Fruit fly (Drosophila melanogaster): Measurements from ENCODE around the gene Spn28F.

Gene Spn28F

dm6 chr2L:8211070-8211469, 30.5 kb downstream of the Spn28F start, which contains the start of gene Ssb-c31a (continued):
- TF ChIP-seq pho (GFP tag; optimal IDR thresholded peaks at IDR 0.05) (peak; percentile 62), kay (GFP tag; optimal IDR thresholded peaks at IDR 0.05) (no peak), mirr (GFP tag; optimal IDR thresholded peaks at IDR 0.05) (no peak), pzg (GFP tag; optimal IDR thresholded peaks at IDR 0.05) (peak; percentile 58), Gug (GFP tag; IDR thresholded peaks at IDR 0.05) (no peak), HLH3B (GFP tag; IDR thresholded peaks at IDR 0.05) (0 out of 2 replicates have a peak, but pooled peaks have one; percentile 16), hkb (optimal IDR thresholded peaks at IDR 0.05) (no peak), hkb (GFP tag; IDR thresholded peaks at IDR 0.05) (0 out of 2 replicates have a peak, but pooled peaks have one; percentile 34), Poxn (GFP tag; IDR thresholded peaks at IDR 0.05) (no peak), Dp (GFP tag; optimal IDR thresholded peaks at IDR 0.05) (peak; percentile 68), sc (optimal IDR thresholded peaks at IDR 0.05) (no peak), sc (GFP tag; optimal IDR thresholded peaks at IDR 0.05) (no peak), CG3065 (GFP tag; optimal IDR thresholded peaks at IDR 0.05) (no peak), CG18619 (GFP tag; optimal IDR thresholded peaks at IDR 0.05) (peak; percentile 6), Chrac-16 (GFP tag; optimal IDR thresholded peaks at IDR 0.05) (peak; percentile 62), CrebB (tag; optimal IDR thresholded peaks at IDR 0.05) (peak; percentile 27), nau (GFP tag; optimal IDR thresholded peaks at IDR 0.05) (peak; percentile 0), ems (GFP tag; optimal IDR thresholded peaks at IDR 0.05) (peak; percentile 42), bcd (GFP tag; optimal IDR thresholded peaks at IDR 0.05) (peak; percentile 55), rib (GFP tag; IDR thresholded peaks at IDR 0.05) (0 out of 2 replicates have a peak, but pooled peaks have one; percentile 17), Elba2 (GFP tag; optimal IDR thresholded peaks at IDR 0.05) (no peak), gsb-n (tag; optimal IDR thresholded peaks at IDR 0.05) (peak; percentile 23), CG16779 (GFP tag; IDR thresholded peaks at IDR 0.05) (no peak), cas (GFP tag; IDR thresholded peaks at IDR 0.05) (no peak), CG10431 (GFP tag; optimal IDR thresholded peaks at IDR 0.05) (peak; percentile 6), p53 (GFP tag; optimal IDR thresholded peaks at IDR 0.05) (peak; percentile 36), CG2120 (GFP tag; optimal IDR thresholded peaks at IDR 0.05) (peak; percentile 80), NFAT (GFP tag; IDR thresholded peaks at IDR 0.05) (no peak), Doc2 (GFP tag; IDR thresholded peaks at IDR 0.05) (no peak), Sin3A (optimal IDR thresholded peaks at IDR 0.05) (peak; percentile 76), CG1233 (GFP tag; optimal IDR thresholded peaks at IDR 0.05) (peak; percentile 31), slp2 (GFP tag; optimal IDR thresholded peaks at IDR 0.05) (peak; percentile 25), Dek (tag; optimal IDR thresholded peaks at IDR 0.05) (no peak), CG5180 (GFP tag; optimal IDR thresholded peaks at IDR 0.05) (no peak), Abd-B (GFP tag; optimal IDR thresholded peaks at IDR 0.05) (peak; percentile 28), dmrt99B (tag; optimal IDR thresholded peaks at IDR 0.05) (peak; percentile 33), salm (tag; optimal IDR thresholded peaks at IDR 0.05) (no peak), Ssrp (tag; optimal IDR thresholded peaks at IDR 0.05) (peak; percentile 15), fd102C (GFP tag; optimal IDR thresholded peaks at IDR 0.05) (no peak), MTF-1 (GFP tag; optimal IDR thresholded peaks at IDR 0.05; ENCODE audit: borderline replicate concordance) (no peak), bsh (GFP tag; optimal IDR thresholded peaks at IDR 0.05) (peak in 1 of 2 experiments; percentile 45), scrt (GFP tag; optimal IDR thresholded peaks at IDR 0.05) (peak; percentile 6), HLH54F (GFP tag; optimal IDR thresholded peaks at IDR 0.05) (peak; percentile 53), Dad (GFP tag; optimal IDR thresholded peaks at IDR 0.05) (peak; percentile 57), GATAe (GFP tag; conservative IDR thresholded peaks at IDR 0.05) (peak; percentile 68), H15 (GFP tag; IDR thresholded peaks at IDR 0.05) (no peak), CG3407 (GFP tag; optimal IDR thresholded peaks at IDR 0.05) (peak; percentile 18), Ada2b (GFP tag; IDR thresholded peaks at IDR 0.05) (no peak), sisA (GFP tag; IDR thresholded peaks at IDR 0.05) (no peak), CG1792 (GFP tag; optimal IDR thresholded peaks at IDR 0.05) (peak; percentile 55), CG1647 (GFP tag; optimal IDR thresholded peaks at IDR 0.05) (peak; percentile 44), Sox102F (GFP tag; optimal IDR thresholded peaks at IDR 0.05) (no peak)
